Fruit fly (Drosophila melanogaster) S2 (cell line): ENCODE measurements around the gene CG14280.

Experiments used
- CG8478 ChIP-seq: fragments of >200 bp; optimal IDR thresholded peaks from 2 replicates; lab custom pipeline; 2018
- CTCF ChIP-seq, 2 experiments: fragments of >200 bp; optimal IDR thresholded peaks; 2 replicates each; lab custom pipeline; 2018

DNA sequence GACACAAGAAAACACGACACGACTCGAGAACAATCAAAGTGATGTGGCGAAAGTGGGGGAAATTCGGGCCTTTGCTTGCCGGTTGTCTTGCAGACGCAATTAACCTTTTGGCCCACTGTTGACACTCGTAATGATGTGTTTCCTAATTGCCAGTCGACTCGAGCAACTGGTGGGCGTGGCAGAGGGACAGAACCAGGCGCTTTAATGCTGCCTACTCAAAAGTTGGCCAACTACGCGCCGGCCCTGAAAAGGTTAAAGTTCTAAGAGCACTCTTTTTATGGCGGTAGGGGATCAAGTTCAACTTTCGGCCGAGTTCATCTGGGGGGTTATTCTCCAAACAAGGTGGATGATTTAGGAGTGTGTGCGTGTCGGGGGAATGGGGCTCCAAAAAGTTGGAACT, 35.2 kb upstream of the CG14280 start:
- no peak for TF ChIP-seq CTCF (optimal IDR thresholded peaks at IDR 0.05; lab: Kevin White, UChicago)
- TF ChIP-seq CG8478 (lab: Kevin White, UChicago): no peak
